Worm (Caenorhabditis elegans) whole organism, young adult: Measurements from ENCODE around the gene nhr-124.
A peak's percentile ranks its signal among the peaks of the same experiment; 100 is the strongest.

ENCODE experiments used
- B0019.2 ChIP-seq: fragments of 200-800 bp; sonication (Bioruptor generic); conservative IDR thresholded peaks from 2 replicates; pipeline ENCODE4 v1.3.6; 2022; ENCODE audit warnings: missing genetic modification reagents, missing genetic modification characterization, missing compliant biosample characterization
- B0261.1 ChIP-seq: sonication (generic microtip); optimal IDR thresholded peaks from 2 replicates; lab custom pipeline; 2016; ENCODE audit warnings: mild to moderate bottlenecking, missing genetic modification characterization, moderate library complexity, missing compliant biosample characterization
- B0336.3 ChIP-seq: fragments of 200-800 bp; sonication (Bioruptor generic); IDR thresholded peaks from 2 replicates; pipeline ENCODE4 v1.3.6; 2022; ENCODE audit warnings: missing genetic modification characterization, missing compliant biosample characterization
- F22D6.2 ChIP-seq: sonication (generic microtip); optimal IDR thresholded peaks from 2 replicates; lab custom pipeline; 2016; ENCODE audit warnings: mild to moderate bottlenecking, missing genetic modification characterization, missing compliant biosample characterization
- F57A8.1 ChIP-seq: fragments of 200-800 bp; sonication (Bioruptor generic); optimal IDR thresholded peaks from 2 replicates; lab custom pipeline; 2018; ENCODE audit warnings: mild to moderate bottlenecking, missing genetic modification characterization, moderate library complexity, missing compliant biosample characterization
- Y67H2A.10 ChIP-seq: fragments of 200-800 bp; sonication (Bioruptor generic); conservative IDR thresholded peaks from 2 replicates; pipeline ENCODE4 v1.3.6; 2022; ENCODE audit warnings: missing genetic modification reagents, missing genetic modification characterization, missing compliant biosample characterization
- aptf-3 ChIP-seq: fragments of 200-800 bp; sonication (Bioruptor generic); IDR thresholded peaks from 2 replicates; pipeline ENCODE4 v1.3.6; 2022; ENCODE audit warnings: missing genetic modification characterization, missing compliant biosample characterization
- attf-5 ChIP-seq: fragments of 200-800 bp; sonication (Bioruptor generic); optimal IDR thresholded peaks from 2 replicates; lab custom pipeline; 2018; ENCODE audit warnings: mild to moderate bottlenecking, missing genetic modification characterization, missing compliant biosample characterization
- bed-1 ChIP-seq: fragments of 200-800 bp; sonication (Bioruptor generic); IDR thresholded peaks from 2 replicates; pipeline ENCODE4 v1.3.6; 2022; ENCODE audit warnings: missing genetic modification reagents, missing genetic modification characterization, missing compliant biosample characterization
- cebp-1 ChIP-seq, 2 experiments: fragments of 200-800 bp in 1 of 2; sonication (Bioruptor generic) in 1 of 2; sonication (generic microtip) in 1 of 2; IDR thresholded peaks in 1 of 2; optimal IDR thresholded peaks in 1 of 2; 2 replicates each; pipeline versions ENCODE4 v1.3.6 to Lab custom; 2017 to 2022; ENCODE audit warnings: missing compliant biosample characterization in 2 of 2, missing genetic modification characterization in 2 of 2, mild to moderate bottlenecking in 1 of 2, missing genetic modification reagents in 1 of 2, moderate library complexity in 1 of 2
- cebp-2 ChIP-seq: fragments of 200-800 bp; sonication (Bioruptor generic); IDR thresholded peaks from 2 replicates; pipeline ENCODE4 v1.3.6; 2022; ENCODE audit warnings: missing genetic modification characterization, missing compliant biosample characterization
- ceh-58 ChIP-seq: fragments of 200-800 bp; sonication (Bioruptor generic); IDR thresholded peaks from 2 replicates; pipeline ENCODE4 v1.3.6; 2022; ENCODE audit warnings: missing genetic modification characterization, missing compliant biosample characterization
- egrh-3 ChIP-seq: fragments of 200-800 bp; sonication (Bioruptor generic); IDR thresholded peaks from 2 replicates; pipeline ENCODE4 v1.3.6; 2022; ENCODE audit warnings: missing genetic modification reagents, missing genetic modification characterization, missing compliant biosample characterization
- hlh-26 ChIP-seq: fragments of 200-800 bp; sonication (Bioruptor generic); conservative IDR thresholded peaks from 2 replicates; pipeline ENCODE4 v1.3.6; 2022; ENCODE audit warnings: missing genetic modification reagents, missing genetic modification characterization, missing compliant biosample characterization
- hmg-1.2 ChIP-seq: fragments of 200-800 bp; sonication (Bioruptor generic); IDR thresholded peaks from 2 replicates; pipeline ENCODE4 v1.3.6; 2022; ENCODE audit warnings: missing genetic modification reagents, missing genetic modification characterization, missing compliant biosample characterization
- lin-54 ChIP-seq: fragments of 200-800 bp; sonication (Bioruptor generic); optimal IDR thresholded peaks from 2 replicates; lab custom pipeline; 2018; ENCODE audit warnings: mild to moderate bottlenecking, missing genetic modification characterization, missing compliant biosample characterization
- lir-1 ChIP-seq: fragments of 200-800 bp; sonication (Bioruptor generic); conservative IDR thresholded peaks from 2 replicates; pipeline ENCODE4 v1.3.6; 2022; ENCODE audit warnings: missing genetic modification reagents, missing genetic modification characterization, missing compliant biosample characterization
- madf-10 ChIP-seq: sonication (generic microtip); optimal IDR thresholded peaks from 2 replicates; lab custom pipeline; 2016; ENCODE audit warnings: mild to moderate bottlenecking, missing genetic modification characterization, missing compliant biosample characterization
- madf-6 ChIP-seq: fragments of 200-800 bp; sonication (Bioruptor generic); IDR thresholded peaks from 2 replicates; pipeline ENCODE4 v1.3.6; 2022; ENCODE audit warnings: missing genetic modification reagents, missing genetic modification characterization, missing compliant biosample characterization
- mel-28 ChIP-seq: sonication (generic microtip); optimal IDR thresholded peaks from 2 replicates; lab custom pipeline; 2016; ENCODE audit warnings: borderline replicate concordance, mild to moderate bottlenecking, missing genetic modification characterization, missing compliant biosample characterization
- nhr-80 ChIP-seq: sonication (generic microtip); optimal IDR thresholded peaks from 2 replicates; lab custom pipeline; 2016; ENCODE audit warnings: missing genetic modification characterization, missing compliant biosample characterization
- nhr-90 ChIP-seq: sonication (generic microtip); optimal IDR thresholded peaks from 2 replicates; lab custom pipeline; 2016; ENCODE audit warnings: missing genotype, mild to moderate bottlenecking, missing genetic modification characterization, missing compliant biosample characterization
- rcor-1 ChIP-seq: fragments of 200-800 bp; sonication (Bioruptor generic); IDR thresholded peaks from 2 replicates; pipeline ENCODE4 v1.3.6; 2022; ENCODE audit warnings: missing genetic modification reagents, missing genetic modification characterization, missing compliant biosample characterization
- rec-8 ChIP-seq, 2 experiments: sonication (generic microtip); optimal IDR thresholded peaks; 2 replicates each; lab custom pipeline; 2016; ENCODE audit warnings: mild to moderate bottlenecking in 2 of 2, missing genetic modification characterization in 2 of 2, missing genetic modification reagents in 2 of 2, missing genotype in 2 of 2, missing biosample characterization in 1 of 2, missing compliant biosample characterization in 1 of 2, moderate library complexity in 1 of 2
- sea-2 ChIP-seq: fragments of 200-800 bp; sonication (Bioruptor generic); IDR thresholded peaks from 2 replicates; pipeline ENCODE4 v1.3.6; 2022; ENCODE audit warnings: missing genetic modification characterization, missing compliant biosample characterization
- sptf-2 ChIP-seq: fragments of 200-800 bp; sonication (Bioruptor generic); optimal IDR thresholded peaks from 2 replicates; lab custom pipeline; 2018; ENCODE audit warnings: mild to moderate bottlenecking, missing genetic modification characterization, missing compliant biosample characterization
- unc-130 ChIP-seq: sonication (generic microtip); optimal IDR thresholded peaks from 2 replicates; lab custom pipeline; 2016; ENCODE audit warnings: missing genetic modification reagents, missing genetic modification characterization, missing compliant biosample characterization
- unc-62 ChIP-seq: fragments of 150-350 bp; optimal IDR thresholded peaks from 2 replicates; lab custom pipeline; 2014; ENCODE audit warnings: missing biosample characterization, missing genetic modification reagents, missing genetic modification characterization
- zim-3 ChIP-seq: sonication (generic microtip); optimal IDR thresholded peaks from 2 replicates; lab custom pipeline; 2017; ENCODE audit warnings: mild to moderate bottlenecking, missing genetic modification characterization, moderate library complexity, missing compliant biosample characterization
- ztf-22 ChIP-seq: fragments of 200-800 bp; sonication (Bioruptor generic); optimal IDR thresholded peaks from 2 replicates; lab custom pipeline; 2018; ENCODE audit warnings: mild to moderate bottlenecking, missing genetic modification characterization, moderate library complexity, missing compliant biosample characterization
- ztf-3 ChIP-seq: fragments of 200-800 bp; sonication (Bioruptor generic); optimal IDR thresholded peaks from 2 replicates; lab custom pipeline; 2018; ENCODE audit warnings: mild to moderate bottlenecking, missing genetic modification characterization, missing compliant biosample characterization

nhr-124 gene

DNA sequence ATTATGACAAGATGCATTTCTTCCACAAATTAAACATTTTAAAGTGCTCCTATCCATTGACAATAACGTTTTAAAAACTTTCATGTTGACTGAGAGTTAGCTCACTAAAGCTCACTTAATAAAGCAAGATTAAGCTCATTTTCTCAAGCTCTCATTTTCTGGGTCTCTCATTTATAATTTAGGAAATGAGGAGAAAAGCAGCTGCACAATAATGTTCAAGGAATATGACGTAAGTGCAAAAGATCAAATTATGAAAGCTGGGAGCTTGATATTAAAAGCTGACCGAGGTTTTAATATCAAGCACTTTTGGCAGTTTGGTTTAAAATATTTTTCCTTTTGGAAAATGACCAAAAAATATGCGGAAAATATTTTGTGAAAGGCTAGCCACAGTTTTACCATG, 28.2 kb downstream of the nhr-124 start, which contains the start of gene nhr-188:
TSS of gene nhr-188 (minus strand) at position 84 of the 400 bp plus-strand sequence.
- TF ChIP-seq lin-54 (no peak), rec-8 (tag; optimal IDR thresholded peaks at IDR 0.05; lab: Kevin White, UChicago) (no peak), sea-2 (GFP tag; lab: Robert Waterston, UW) (no peak), ztf-22 (GFP tag; lab: Kevin White, UChicago) (no peak), unc-62 (GFP tag; lab: Kevin White, UChicago) (no peak), madf-10 (tag; lab: Kevin White, UChicago) (no peak), unc-130 (GFP tag; lab: Kevin White, UChicago) (no peak), F22D6.2 (tag; lab: Kevin White, UChicago) (no peak), F57A8.1 (no peak), B0019.2 (no peak)
- TF ChIP-seq, all 124 proteins: peak for 0

DNA sequence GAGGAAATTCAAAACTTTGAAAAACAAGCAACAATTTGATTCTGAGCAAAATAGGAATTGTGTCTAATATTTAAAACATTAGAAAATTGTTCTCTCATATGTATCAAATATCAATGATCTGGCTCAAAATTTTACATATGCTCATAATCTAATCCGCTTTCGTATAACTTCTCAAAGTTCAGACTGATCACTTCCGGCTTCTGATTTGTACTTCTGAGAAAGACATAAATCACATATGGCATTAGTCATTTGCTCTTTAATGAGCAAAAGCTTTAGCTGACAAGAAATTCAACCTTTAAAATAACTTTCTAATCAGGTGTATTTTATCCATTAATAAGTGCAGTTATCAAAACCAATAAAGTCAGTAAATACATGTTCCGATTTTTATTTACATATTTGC, 30.1 kb downstream of the nhr-124 start:
- TF ChIP-seq cebp-2 (no peak), bed-1 (GFP tag; lab: Robert Waterston, UW) (no peak), mel-28 (tag; lab: Kevin White, UChicago) (no peak), B0019.2 (no peak), rcor-1 (GFP tag; lab: Robert Waterston, UW) (no peak), nhr-90 (no peak), cebp-1 (GFP tag; IDR thresholded peaks at IDR 0.05; lab: Robert Waterston, UW) (no peak), cebp-1 (tag; optimal IDR thresholded peaks at IDR 0.05; lab: Kevin White, UChicago) (no peak), nhr-80 (tag; lab: Kevin White, UChicago) (no peak)

DNA sequence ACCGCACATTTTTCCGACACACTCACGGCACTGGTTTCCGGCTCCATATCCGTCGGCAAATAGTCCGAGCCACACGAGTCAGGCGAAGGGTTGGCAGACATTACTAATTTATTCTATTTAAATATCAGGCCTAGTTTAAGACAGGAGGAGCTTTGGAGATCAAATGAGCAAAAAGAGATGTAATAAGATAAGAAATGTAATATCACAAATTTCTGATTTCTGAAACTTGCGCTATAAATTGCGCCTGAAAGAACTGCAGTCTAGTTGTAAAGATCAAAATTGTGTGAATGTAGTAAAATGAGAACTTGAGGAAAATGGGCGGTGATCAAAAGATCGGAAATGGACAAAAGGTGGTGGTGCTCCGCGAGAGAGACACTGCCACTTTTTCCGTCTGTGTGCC, 31.2 kb downstream of the nhr-124 start, which contains the start of gene nhr-186:
TSS of gene nhr-186 (minus strand) at position 101 of the 400 bp plus-strand sequence.
- TF ChIP-seq aptf-3 (GFP tag; lab: Robert Waterston, UW), result no peak

DNA sequence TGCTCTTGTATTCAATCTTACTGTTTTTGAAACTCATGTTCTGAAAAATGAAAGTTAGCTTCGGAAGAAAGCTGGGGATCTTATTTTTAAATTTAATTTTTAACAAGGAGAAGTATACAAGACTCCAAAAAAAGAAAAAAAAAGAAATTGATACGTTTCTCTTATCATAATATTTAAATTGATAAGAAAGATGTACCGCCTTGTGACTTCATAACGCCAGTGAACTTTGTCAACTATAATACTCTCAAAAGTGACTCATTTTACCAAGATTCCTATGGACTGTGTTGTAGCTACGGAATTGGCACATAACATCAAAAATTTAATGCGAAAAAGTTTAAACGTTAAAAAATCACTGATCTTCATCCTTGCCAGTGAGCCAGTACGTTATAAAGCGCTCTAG, 34.2 kb downstream of the nhr-124 start:
- TF ChIP-seq nhr-80 (tag; lab: Kevin White, UChicago), result peak; percentile 64
- no peak for TF ChIP-seq B0261.1

DNA sequence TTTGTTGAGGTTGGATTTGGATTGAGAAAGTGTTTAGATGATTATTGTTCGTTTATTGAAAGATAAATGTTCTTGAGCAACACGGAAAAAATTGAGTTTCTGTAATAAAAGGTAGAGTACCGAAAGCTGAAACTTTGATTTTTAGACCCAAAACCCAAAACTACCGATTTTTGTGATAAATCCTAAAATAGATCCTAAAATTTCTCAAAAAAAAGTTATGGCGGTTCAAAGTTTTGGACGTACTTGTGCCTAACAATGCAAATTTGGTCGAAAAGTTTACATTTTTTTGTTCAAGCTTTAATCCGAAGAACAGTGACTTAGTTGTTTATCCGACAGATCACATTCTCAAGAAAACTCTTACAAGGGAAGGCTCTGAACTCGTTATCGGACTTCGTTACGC, 38.7 kb downstream of the nhr-124 start, which contains the start of gene nhr-185:
TSS of gene nhr-185 (minus strand) at position 101 of the 400 bp plus-strand sequence.
- TF ChIP-seq sptf-2, result no peak
- TF ChIP-seq zim-3 (tag; lab: Kevin White, UChicago), result no peak
- no peak for TF ChIP-seq attf-5
- TF ChIP-seq hmg-1.2 (GFP tag; lab: Robert Waterston, UW), result no peak
- no peak for TF ChIP-seq ceh-58
- no peak for TF ChIP-seq lir-1 (GFP tag; lab: Robert Waterston, UW)
- TF ChIP-seq egrh-3, result no peak
- TF ChIP-seq Y67H2A.10 (GFP tag; lab: Robert Waterston, UW), result no peak
- no peak for TF ChIP-seq B0336.3 (GFP tag; lab: Robert Waterston, UW)
- TF ChIP-seq ztf-3, result no peak
- no peak for TF ChIP-seq bed-1 (GFP tag; lab: Robert Waterston, UW)
- no peak for TF ChIP-seq hlh-26

DNA sequence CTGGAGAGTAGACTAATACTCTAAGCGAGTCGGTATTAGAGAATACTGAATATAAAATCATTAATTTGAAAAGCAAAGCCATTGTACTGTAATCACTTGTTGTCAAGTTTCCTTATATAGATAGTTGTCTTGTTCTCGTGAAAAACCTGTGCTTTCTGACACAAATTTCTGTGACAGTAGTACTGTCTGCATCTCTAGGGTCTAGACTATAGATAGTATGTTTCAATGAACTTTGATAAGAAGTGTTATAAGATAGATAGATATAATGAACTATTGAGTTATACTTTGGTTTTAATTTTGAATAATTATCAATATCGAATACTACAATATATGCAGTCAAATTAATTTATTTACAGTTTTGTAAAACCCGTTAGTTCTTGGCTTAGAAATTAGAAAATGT, 42.1 kb downstream of the nhr-124 start, which contains the start of gene ugt-32:
TSS of gene ugt-32 (minus strand) at position 82 of the 400 bp plus-strand sequence.
- TF ChIP-seq madf-6, result no peak
- TF ChIP-seq nhr-80 (tag; lab: Kevin White, UChicago), result peak; percentile 22
